Worm (Caenorhabditis elegans): Measurements from ENCODE around the gene C36C5.4.

- TF ChIP-seq ekl-4 (GFP tag; IDR thresholded peaks at IDR 0.05), result no peak
- no peak for TF ChIP-seq gei-17 (GFP tag; optimal IDR thresholded peaks at IDR 0.05)
- TF ChIP-seq unc-62 (GFP tag; optimal IDR thresholded peaks at IDR 0.05), result no peak
- TF ChIP-seq rec-8 (tag; optimal IDR thresholded peaks at IDR 0.05), result no peak
- no peak for TF ChIP-seq lsl-1 (GFP tag; optimal IDR thresholded peaks at IDR 0.05)
- TF ChIP-seq Y56A3A.18 (GFP tag; IDR thresholded peaks at IDR 0.05), result no peak
- TF ChIP-seq C17E4.6 (GFP tag; IDR thresholded peaks at IDR 0.05), result no peak
- TF ChIP-seq dox-1 (GFP tag; IDR thresholded peaks at IDR 0.05), result no peak
- no peak for TF ChIP-seq nhr-90 (tag; optimal IDR thresholded peaks at IDR 0.05)
These were observed 27.9 kb upstream of the C36C5.4 start, which contains the start of the genes irld-3 and F02C9.1 for ce11 chrV:3138488-3138887.

All from whole organism, young adult.